Worm (Caenorhabditis elegans): Measurements from ENCODE around the gene col-153.

DNA sequence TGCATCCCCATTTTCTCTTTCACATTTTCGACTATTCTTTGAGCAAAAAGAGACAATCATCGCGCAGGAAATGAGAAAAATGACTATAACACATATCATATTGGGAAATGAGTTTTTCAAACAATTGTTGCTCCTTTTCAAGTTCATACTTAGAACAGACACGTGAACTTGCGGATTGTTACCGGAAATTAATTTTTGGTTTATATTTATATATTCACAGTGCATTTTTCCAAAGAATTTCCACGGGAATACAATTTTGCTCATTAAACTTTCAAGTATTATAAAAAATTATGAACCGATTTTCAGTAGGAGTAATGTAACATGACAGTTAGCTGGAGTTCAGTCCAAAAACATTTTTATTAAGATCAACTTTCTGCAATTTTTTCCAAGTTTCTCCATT lies 26.4 kb upstream of the col-153 start, which contains the start of gene F58B4.7:
- TF ChIP-seq ZK185.1 (tag; optimal IDR thresholded peaks at IDR 0.05; ENCODE audit: poor library complexity, severe bottlenecking) (no peak), pha-4 (tag; optimal IDR thresholded peaks at IDR 0.05) (no peak), bed-2 (GFP tag; IDR thresholded peaks at IDR 0.05) (no peak), lin-35 (GFP tag; optimal IDR thresholded peaks at IDR 0.05) (no peak), madf-8 (GFP tag; conservative IDR thresholded peaks at IDR 0.05) (no peak), F39B2.1 (GFP tag; IDR thresholded peaks at IDR 0.05) (no peak), C06A6.2 (GFP tag; conservative IDR thresholded peaks at IDR 0.05) (no peak), ama-1 (optimal IDR thresholded peaks at IDR 0.05) (no peak), ama-1 (GFP tag; optimal IDR thresholded peaks at IDR 0.05) (no peak)

Data from whole organism, young adult.